Worm (Caenorhabditis elegans): ENCODE data around the gene ZC204.12.

ZC204.12 gene

DNA sequence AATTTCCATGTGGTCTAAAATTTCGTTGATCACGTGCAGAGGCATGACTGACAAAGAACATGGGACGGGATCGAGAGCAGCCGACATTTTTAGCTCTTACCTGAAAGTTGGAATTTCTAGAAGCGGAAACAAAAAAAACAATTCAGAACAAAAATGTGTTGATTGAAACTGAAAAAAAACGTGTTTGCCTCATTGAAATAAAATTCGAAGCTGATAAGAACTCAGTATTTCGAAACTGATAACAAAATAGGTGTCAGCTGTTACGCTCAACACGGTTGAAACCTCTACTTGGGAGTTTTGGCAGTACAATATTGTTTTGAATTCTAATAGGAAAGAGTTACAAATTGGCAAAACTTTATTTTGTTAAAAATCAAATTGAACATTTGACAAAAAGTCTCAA lies 48.2 kb downstream of the ZC204.12 start:
- TF ChIP-seq tlp-1 (tag; optimal IDR thresholded peaks at IDR 0.05) (peak; percentile 4), pax-3 (tag; optimal IDR thresholded peaks at IDR 0.05) (no peak), lin-35 (GFP tag; optimal IDR thresholded peaks at IDR 0.05) (peak in 1 of 2 experiments; percentile 33), elt-2 (tag; optimal IDR thresholded peaks at IDR 0.05) (peak; percentile 82), alr-1 (tag; optimal IDR thresholded peaks at IDR 0.05; ENCODE audit: borderline replicate concordance) (no peak)

ce11 chrII:1607575-1607974 lies 49.5 kb downstream of the ZC204.12 start:
- TF ChIP-seq elt-2 (tag; optimal IDR thresholded peaks at IDR 0.05) (peak; percentile 64), zag-1 (tag; optimal IDR thresholded peaks at IDR 0.05) (no peak), nhr-85 (tag) (no peak)

All from whole organism, L1 larva.